Worm (Caenorhabditis elegans): ENCODE measurements around the gene C02B8.12.

The C02B8.12 gene

ce11 chrX:8074527-8074926 is 48.6 kb downstream of the C02B8.12 start:
- no peak for TF ChIP-seq repo-1 (tag; optimal IDR thresholded peaks at IDR 0.05)
- TF ChIP-seq attf-5 (GFP tag; optimal IDR thresholded peaks at IDR 0.05), result no peak
- peak; percentile 80 for TF ChIP-seq nhr-80 (tag; optimal IDR thresholded peaks at IDR 0.05)

All from whole organism, young adult.